Worm (Caenorhabditis elegans) whole organism, young adult: ENCODE results near the gene ceh-43.

Experiments
- ZK185.1 ChIP-seq: sonication (generic microtip); optimal IDR thresholded peaks from 2 replicates; lab custom pipeline; 2016; ENCODE audit warnings: mild to moderate bottlenecking, missing genetic modification characterization, missing compliant biosample characterization; ENCODE audit not compliant: poor library complexity, severe bottlenecking
- egl-18 ChIP-seq: fragments of 200-800 bp; sonication (Bioruptor generic); IDR thresholded peaks from 2 replicates; pipeline ENCODE4 v1.3.6; 2022; ENCODE audit warnings: missing genetic modification reagents, missing genetic modification characterization, missing compliant biosample characterization

DNA sequence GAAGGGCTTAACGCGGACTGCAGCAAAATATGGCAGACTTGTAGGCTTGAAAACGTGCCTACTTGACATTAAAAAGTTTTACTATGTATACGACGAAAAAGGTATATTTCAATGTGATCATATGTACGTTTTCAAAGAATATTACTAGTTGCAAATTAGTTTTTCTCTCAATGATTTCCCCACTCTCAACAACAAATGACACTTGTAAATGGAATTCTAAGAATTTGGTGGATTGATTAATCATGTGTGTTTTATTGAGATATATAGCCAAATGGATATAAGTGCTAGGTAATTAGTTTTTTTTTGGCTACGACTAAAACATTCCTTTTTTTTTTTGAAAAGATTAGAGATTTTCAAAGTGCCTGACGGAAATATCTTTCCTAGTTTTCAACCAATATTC is 37.5 kb upstream of the ceh-43 start:
- TF ChIP-seq ZK185.1 (tag; lab: Kevin White, UChicago) (no peak), egl-18 (GFP tag; lab: Robert Waterston, UW) (no peak)
